Worm (Caenorhabditis elegans): ENCODE results near the gene tsfm-1.

- TF ChIP-seq flt-1 (GFP tag; IDR thresholded peaks at IDR 0.05) (no peak), hnd-1 (tag; optimal IDR thresholded peaks at IDR 0.05) (no peak), ama-1 (optimal IDR thresholded peaks at IDR 0.05) (no peak), hmbx-1 (tag; optimal IDR thresholded peaks at IDR 0.05) (no peak), F13C5.2 (tag; optimal IDR thresholded peaks at IDR 0.05) (no peak)
Measured at ce11 chrV:12317080-12317479, 45.7 kb upstream of the tsfm-1 start, which contains the start of gene R04F11.3.

Measured in whole organism, early embryonic.